Worm (Caenorhabditis elegans) whole organism, L2 larva: ENCODE results near the gene clec-138.

Source experiments
- F13H6.1 ChIP-seq: sonication (generic microtip); optimal IDR thresholded peaks from 2 replicates; lab custom pipeline; 2016; ENCODE audit warnings: missing genetic modification characterization, missing compliant biosample characterization
- Y55F3AM.14 ChIP-seq: fragments of 200-800 bp; sonication (Bioruptor generic); optimal IDR thresholded peaks from 2 replicates; lab custom pipeline; 2018; ENCODE audit warnings: mild to moderate bottlenecking, missing genetic modification characterization, missing compliant biosample characterization
- ama-1 ChIP-seq: fragments of 150-350 bp; optimal IDR thresholded peaks from 2 replicates; lab custom pipeline; 2018; ENCODE audit warnings: inconsistent platforms
- blmp-1 ChIP-seq: sonication (generic microtip); optimal IDR thresholded peaks from 2 replicates; lab custom pipeline; 2017; ENCODE audit warnings: missing genetic modification characterization, mild to moderate bottlenecking, missing compliant biosample characterization, antibody characterized with exemption, moderate library complexity; ENCODE audit not compliant: insufficient read depth
- lin-39 ChIP-seq: fragments of 150-350 bp; optimal IDR thresholded peaks from 2 replicates; lab custom pipeline; 2014; ENCODE audit warnings: missing biosample characterization, missing genetic modification reagents, missing genetic modification characterization
- nhr-10 ChIP-seq: sonication (generic microtip); optimal IDR thresholded peaks from 2 replicates; lab custom pipeline; 2017; ENCODE audit warnings: missing biosample characterization, missing genetic modification characterization
- nhr-12 ChIP-seq: fragments of 150-350 bp; optimal IDR thresholded peaks from 2 replicates; lab custom pipeline; 2014; ENCODE audit warnings: missing biosample characterization, missing genetic modification characterization
- nhr-129 ChIP-seq: fragments of 150-350 bp; optimal IDR thresholded peaks from 2 replicates; lab custom pipeline; 2014; ENCODE audit warnings: missing biosample characterization, missing genetic modification characterization
- nhr-237 ChIP-seq: fragments of 150-350 bp; optimal IDR thresholded peaks from 2 replicates; lab custom pipeline; 2014; ENCODE audit warnings: missing biosample characterization, missing genetic modification characterization
- skn-1 ChIP-seq: sonication (generic microtip); optimal IDR thresholded peaks from 2 replicates; lab custom pipeline; 2017; ENCODE audit warnings: missing biosample characterization, missing genetic modification characterization
- snpc-4 ChIP-seq: fragments of 150-350 bp; optimal IDR thresholded peaks from 2 replicates; lab custom pipeline; 2014; ENCODE audit warnings: missing biosample characterization, missing genetic modification characterization
- unc-62 ChIP-seq: fragments of 150-350 bp; optimal IDR thresholded peaks from 2 replicates; lab custom pipeline; 2014; ENCODE audit warnings: missing biosample characterization, missing genetic modification reagents, missing genetic modification characterization
- ztf-4 ChIP-seq: fragments of 150-350 bp; optimal IDR thresholded peaks from 2 replicates; lab custom pipeline; 2014; ENCODE audit warnings: missing biosample characterization, missing genetic modification characterization

- no peak for TF ChIP-seq unc-62 (GFP tag; lab: Kevin White, UChicago)
- no peak for TF ChIP-seq F13H6.1 (tag; lab: Kevin White, UChicago)
- peak; percentile 51 for TF ChIP-seq blmp-1 (tag; lab: Kevin White, UChicago)
- no peak for TF ChIP-seq skn-1 (tag; lab: Kevin White, UChicago)
- TF ChIP-seq nhr-129 (tag; lab: Kevin White, UChicago): no peak
- TF ChIP-seq ztf-4 (tag; lab: Kevin White, UChicago): no peak
- no peak for TF ChIP-seq nhr-10 (tag; lab: Kevin White, UChicago)
- TF ChIP-seq nhr-12: no peak
- TF ChIP-seq Y55F3AM.14: no peak
- TF ChIP-seq lin-39 (tag; lab: Kevin White, UChicago): no peak
- TF ChIP-seq nhr-237: no peak
- no peak for TF ChIP-seq snpc-4 (tag; lab: Kevin White, UChicago)
- no peak for TF ChIP-seq ama-1 (lab: Kevin White, UChicago)
Observed at ce11 chrII:4600276-4600675, 19.3 kb downstream of the clec-138 start.
